Worm (Caenorhabditis elegans) whole organism, L4 larva: Measurements from ENCODE around the gene nlp-78.
A peak's percentile ranks its signal among the peaks of the same experiment; 100 is the strongest.

Experiments used
- F10B5.3 ChIP-seq: sonication (generic microtip); optimal IDR thresholded peaks from 2 replicates; lab custom pipeline; 2016; ENCODE audit warnings: mild to moderate bottlenecking, missing genetic modification characterization, missing compliant biosample characterization
- F37D6.2 ChIP-seq: sonication (generic microtip); optimal IDR thresholded peaks from 2 replicates; lab custom pipeline; 2016; ENCODE audit warnings: mild to moderate bottlenecking, missing genetic modification characterization, missing compliant biosample characterization
- F44E2.7 ChIP-seq: fragments of 200-800 bp; sonication (Bioruptor generic); IDR thresholded peaks from 2 replicates; pipeline ENCODE4 v2.1.2; 2022; ENCODE audit warnings: missing genetic modification characterization, missing compliant biosample characterization
- T20F7.1 ChIP-seq: fragments of 200-800 bp; sonication (Bioruptor generic); optimal IDR thresholded peaks from 2 replicates; lab custom pipeline; 2018; ENCODE audit warnings: mild to moderate bottlenecking, missing genetic modification characterization, missing compliant biosample characterization
- Y105C5A.15 ChIP-seq: fragments of 200-800 bp; sonication (Bioruptor generic); IDR thresholded peaks from 2 replicates; pipeline ENCODE4 v1.3.6; 2022; ENCODE audit warnings: missing genetic modification characterization, missing compliant biosample characterization
- Y48G9A.11 ChIP-seq: fragments of 200-800 bp; sonication (Bioruptor generic); IDR thresholded peaks from 2 replicates; pipeline ENCODE4 v1.3.6; 2022; ENCODE audit warnings: missing genetic modification reagents, missing genetic modification characterization, missing compliant biosample characterization
- Y75B8A.6 ChIP-seq: fragments of 200-800 bp; sonication (Bioruptor generic); IDR thresholded peaks from 2 replicates; pipeline ENCODE4 v1.3.6; 2022; ENCODE audit warnings: missing genetic modification reagents, missing genetic modification characterization, missing compliant biosample characterization
- ZK546.5 ChIP-seq, 2 experiments: sonication (generic microtip); optimal IDR thresholded peaks; 2 replicates each; lab custom pipeline; 2017; ENCODE audit warnings: missing biosample characterization in 2 of 2, missing genetic modification characterization in 2 of 2
- aha-1 ChIP-seq: fragments of 150-350 bp; peaks from one replicate; lab custom pipeline; 2014; ENCODE audit warnings: missing biosample characterization, missing genetic modification characterization
- ama-1 ChIP-seq: fragments of 150-350 bp; optimal IDR thresholded peaks from 2 replicates; lab custom pipeline; 2014; ENCODE audit warnings: inconsistent platforms, mixed read lengths
- ceh-82 ChIP-seq: sonication (generic microtip); optimal IDR thresholded peaks from 2 replicates; lab custom pipeline; 2017; ENCODE audit warnings: missing biosample characterization, missing genetic modification characterization
- cey-2 ChIP-seq: sonication (generic microtip); optimal IDR thresholded peaks from 3 replicates; lab custom pipeline; 2017; ENCODE audit warnings: missing genetic modification characterization, mild to moderate bottlenecking, missing compliant biosample characterization, antibody characterized with exemption, borderline replicate concordance; ENCODE audit not compliant: insufficient read depth
- ctbp-1 ChIP-seq: fragments of 200-800 bp; sonication (Bioruptor generic); IDR thresholded peaks from 2 replicates; pipeline ENCODE4 v1.3.6; 2022; ENCODE audit warnings: missing genetic modification reagents, missing genetic modification characterization, missing compliant biosample characterization
- daf-12 ChIP-seq: fragments of 150-350 bp; optimal IDR thresholded peaks from 2 replicates; lab custom pipeline; 2014; ENCODE audit warnings: missing biosample characterization, missing genetic modification reagents, missing genetic modification characterization
- daf-16 ChIP-seq, 3 experiments: sonication (generic microtip); optimal IDR thresholded peaks; 2 replicates each; lab custom pipeline; 2016 to 2017; ENCODE audit warnings: missing genetic modification characterization in 3 of 3, missing genetic modification reagents in 3 of 3, mild to moderate bottlenecking in 2 of 3, missing compliant biosample characterization in 2 of 3, missing biosample characterization in 1 of 3, moderate library complexity in 1 of 3
- daf-19 ChIP-seq: fragments of 200-800 bp; sonication (Bioruptor generic); conservative IDR thresholded peaks from 2 replicates; pipeline ENCODE4 v1.3.6; 2022; ENCODE audit warnings: missing genetic modification characterization, missing compliant biosample characterization
- daf-8 ChIP-seq: fragments of 200-800 bp; sonication (Bioruptor generic); IDR thresholded peaks from 2 replicates; pipeline ENCODE4 v1.3.6; 2022; ENCODE audit warnings: missing genetic modification characterization, missing compliant biosample characterization
- dmd-6 ChIP-seq: fragments of 200-800 bp; sonication (Bioruptor generic); IDR thresholded peaks from 2 replicates; pipeline ENCODE4 v1.3.6; 2022; ENCODE audit warnings: missing genetic modification reagents, missing genetic modification characterization, missing compliant biosample characterization
- dmd-9 ChIP-seq: fragments of 200-800 bp; sonication (Bioruptor generic); IDR thresholded peaks from 2 replicates; pipeline ENCODE4 v1.3.6; 2022; ENCODE audit warnings: missing genetic modification reagents, missing genetic modification characterization, missing compliant biosample characterization
- fos-1 ChIP-seq: fragments of 150-350 bp; optimal IDR thresholded peaks from 2 replicates; lab custom pipeline; 2014; ENCODE audit warnings: missing biosample characterization, missing genetic modification characterization
- gei-8 ChIP-seq: fragments of 200-800 bp; sonication (Bioruptor generic); optimal IDR thresholded peaks from 2 replicates; lab custom pipeline; 2018; ENCODE audit warnings: mild to moderate bottlenecking, missing genetic modification characterization, missing compliant biosample characterization
- hif-1 ChIP-seq, 2 experiments: sonication (generic microtip); optimal IDR thresholded peaks; 2 replicates each; lab custom pipeline; 2016 to 2017; ENCODE audit warnings: missing compliant biosample characterization in 2 of 2, missing genetic modification characterization in 2 of 2, missing genetic modification reagents in 2 of 2, missing genotype in 2 of 2, mild to moderate bottlenecking in 1 of 2
- hlh-11 ChIP-seq: fragments of 200-800 bp; sonication (Bioruptor generic); optimal IDR thresholded peaks from 2 replicates; lab custom pipeline; 2018; ENCODE audit warnings: mild to moderate bottlenecking, missing genetic modification characterization, missing compliant biosample characterization
- hlh-30 ChIP-seq: sonication (generic microtip); optimal IDR thresholded peaks from 2 replicates; lab custom pipeline; 2017; ENCODE audit warnings: antibody characterized with exemption, mild to moderate bottlenecking, missing genetic modification characterization, missing compliant biosample characterization; ENCODE audit not compliant: insufficient read depth
- lin-1 ChIP-seq: fragments of 200-800 bp; sonication (Bioruptor generic); IDR thresholded peaks from 2 replicates; pipeline ENCODE4 v1.3.6; 2022; ENCODE audit warnings: missing genetic modification reagents, missing genetic modification characterization, missing compliant biosample characterization
- lin-13 ChIP-seq: fragments of 150-350 bp; optimal IDR thresholded peaks from 2 replicates; lab custom pipeline; 2014; ENCODE audit warnings: missing biosample characterization, missing genetic modification reagents, missing genetic modification characterization
- lin-15B ChIP-seq: fragments of 150-350 bp; sonication (generic microtip); optimal IDR thresholded peaks from 3 replicates; lab custom pipeline; 2014; ENCODE audit warnings: missing biosample characterization, missing genetic modification characterization
- mdl-1 ChIP-seq, 2 experiments: fragments of 150-350 bp in 1 of 2; sonication (generic microtip) in 1 of 2; optimal IDR thresholded peaks; 2 replicates each; lab custom pipeline; 2014 to 2017; ENCODE audit warnings: missing biosample characterization in 2 of 2, missing genetic modification characterization in 2 of 2
- mdt-29 ChIP-seq: fragments of 200-800 bp; sonication (Bioruptor generic); IDR thresholded peaks from 2 replicates; pipeline ENCODE4 v1.3.6; 2022; ENCODE audit warnings: missing genetic modification reagents, missing genetic modification characterization, missing compliant biosample characterization
- mep-1 ChIP-seq: fragments of 150-350 bp; sonication (generic microtip); optimal IDR thresholded peaks from 3 replicates; lab custom pipeline; 2014; ENCODE audit warnings: missing biosample characterization, missing genetic modification characterization
- mxl-3 ChIP-seq: fragments of 200-800 bp; sonication (Bioruptor generic); optimal IDR thresholded peaks from 2 replicates; lab custom pipeline; 2018; ENCODE audit warnings: mild to moderate bottlenecking, missing genetic modification characterization, missing compliant biosample characterization
- nhr-102 ChIP-seq: sonication (generic microtip); optimal IDR thresholded peaks from 2 replicates; lab custom pipeline; 2016; ENCODE audit warnings: mild to moderate bottlenecking, missing genetic modification characterization, moderate library complexity, missing compliant biosample characterization
- nhr-11 ChIP-seq: fragments of 150-350 bp; optimal IDR thresholded peaks from 2 replicates; lab custom pipeline; 2014; ENCODE audit warnings: missing biosample characterization, missing genetic modification characterization
- nhr-111 ChIP-seq: fragments of 200-800 bp; sonication (Bioruptor generic); optimal IDR thresholded peaks from 2 replicates; lab custom pipeline; 2018; ENCODE audit warnings: mild to moderate bottlenecking, missing genetic modification characterization, missing compliant biosample characterization
- nhr-237 ChIP-seq: sonication (generic microtip); optimal IDR thresholded peaks from 2 replicates; lab custom pipeline; 2017; ENCODE audit warnings: missing biosample characterization, missing genetic modification characterization
- nhr-25 ChIP-seq: sonication (generic microtip); optimal IDR thresholded peaks from 2 replicates; lab custom pipeline; 2017; ENCODE audit warnings: missing genetic modification characterization, mild to moderate bottlenecking, missing compliant biosample characterization, antibody characterized with exemption, moderate library complexity, borderline replicate concordance; ENCODE audit not compliant: insufficient read depth
- nhr-28 ChIP-seq: fragments of 150-350 bp; optimal IDR thresholded peaks from 2 replicates; lab custom pipeline; 2014; ENCODE audit warnings: missing biosample characterization, missing genetic modification characterization
- nhr-42 ChIP-seq: fragments of 200-800 bp; sonication (Bioruptor generic); IDR thresholded peaks from 2 replicates; pipeline ENCODE4 v1.3.6; 2022; ENCODE audit warnings: missing genetic modification characterization, missing compliant biosample characterization
- nhr-6 ChIP-seq: fragments of 150-350 bp; optimal IDR thresholded peaks from 2 replicates; lab custom pipeline; 2014; ENCODE audit warnings: missing biosample characterization, missing genetic modification characterization
- nhr-77 ChIP-seq: fragments of 150-350 bp; optimal IDR thresholded peaks from 2 replicates; lab custom pipeline; 2014; ENCODE audit warnings: missing biosample characterization, missing genetic modification characterization
- pqm-1 ChIP-seq: sonication (generic microtip); optimal IDR thresholded peaks from 2 replicates; lab custom pipeline; 2017; ENCODE audit warnings: missing biosample characterization, missing genetic modification characterization
- rbr-2 ChIP-seq: sonication (generic microtip); optimal IDR thresholded peaks from 2 replicates; lab custom pipeline; 2016; ENCODE audit warnings: missing genotype, missing genetic modification characterization, missing compliant biosample characterization
- skn-1 ChIP-seq: fragments of 150-350 bp; optimal IDR thresholded peaks from 2 replicates; lab custom pipeline; 2014; ENCODE audit warnings: missing biosample characterization, missing genetic modification characterization
- tra-1 ChIP-seq: fragments of 200-800 bp; sonication (Bioruptor generic); IDR thresholded peaks from 2 replicates; pipeline ENCODE4 v1.3.6; 2022; ENCODE audit warnings: missing genetic modification reagents, missing genetic modification characterization, missing compliant biosample characterization
- unc-62 ChIP-seq, 3 experiments: fragments of 150-350 bp in 1 of 3; sonication (generic microtip); optimal IDR thresholded peaks in 2 of 3; peaks in 1 of 3; 1 replicate in 1 of 3; 2 replicates in 2 of 3; lab custom pipeline; 2014 to 2017; ENCODE audit warnings: missing biosample characterization in 3 of 3, missing genetic modification characterization in 3 of 3, missing genetic modification reagents in 3 of 3, missing genotype in 1 of 3
- vab-7 ChIP-seq: fragments of 200-800 bp; sonication (Bioruptor generic); IDR thresholded peaks from 2 replicates; pipeline ENCODE4 v1.3.6; 2022; ENCODE audit warnings: missing genetic modification reagents, missing genetic modification characterization, missing compliant biosample characterization
- zfp-2 ChIP-seq: sonication (generic microtip); optimal IDR thresholded peaks from 2 replicates; lab custom pipeline; 2016; ENCODE audit warnings: mild to moderate bottlenecking, missing genetic modification characterization, missing compliant biosample characterization
- ztf-11 ChIP-seq: fragments of 150-350 bp; optimal IDR thresholded peaks from 2 replicates; lab custom pipeline; 2014; ENCODE audit warnings: missing biosample characterization, missing genetic modification characterization

nlp-78 gene

DNA sequence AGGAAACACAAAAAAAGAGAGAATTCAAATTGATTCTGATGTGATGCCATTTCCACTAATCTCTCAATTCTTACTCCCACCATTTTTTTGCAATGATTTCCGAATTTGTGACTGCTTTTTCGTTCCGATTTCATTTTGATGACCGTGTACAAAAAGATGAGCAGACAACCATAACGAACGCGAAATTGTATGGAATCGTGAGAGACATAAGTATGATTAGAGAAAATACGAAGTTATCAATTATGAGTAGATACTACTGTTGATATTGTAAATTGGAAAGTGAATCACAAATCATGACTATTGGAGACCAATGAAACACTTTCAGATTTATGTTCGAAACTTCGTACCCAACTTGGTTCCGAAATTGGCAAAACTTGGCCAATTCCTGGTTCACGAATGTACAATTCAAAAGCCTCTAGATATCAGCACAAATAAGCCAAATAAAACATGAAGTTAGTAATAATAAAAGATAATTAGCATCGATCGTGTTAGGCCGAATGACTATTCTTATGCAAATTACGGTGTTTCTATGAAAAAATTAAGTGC lies 24.4 kb upstream of the nlp-78 start:
- TF ChIP-seq mdt-29 (GFP tag; lab: Robert Waterston, UW) (no peak), lin-15B (no peak), mxl-3 (peak; percentile 13), fos-1 (tag; lab: Kevin White, UChicago) (no peak), nhr-77 (tag; lab: Kevin White, UChicago) (peak; percentile 3), ceh-82 (tag; lab: Kevin White, UChicago) (no peak), dmd-6 (GFP tag; lab: Robert Waterston, UW) (peak; percentile 52; the same call in 1 of the 2 replicates), hlh-11 (tag; lab: Kevin White, UChicago) (peak; percentile 58), skn-1 (tag; lab: Kevin White, UChicago) (no peak), unc-62 (GFP tag; optimal IDR thresholded peaks at IDR 0.05 in 1 of 2; lab: Kevin White, UChicago) (peak in 1 of 2 experiments; percentile 91), unc-62 (tag; optimal IDR thresholded peaks at IDR 0.05; lab: Kevin White, UChicago) (no peak), daf-16 (GFP tag; optimal IDR thresholded peaks at IDR 0.05; lab: Kevin White, UChicago) (no peak), daf-16 (tag; optimal IDR thresholded peaks at IDR 0.05; lab: Kevin White, UChicago) (peak; percentile 34), hif-1 (tag; optimal IDR thresholded peaks at IDR 0.05; lab: Kevin White, UChicago) (no peak), mep-1 (tag; lab: Kevin White, UChicago) (peak; percentile 14), nhr-28 (tag; lab: Kevin White, UChicago) (peak; percentile 89), ztf-11 (no peak), ZK546.5 (tag; optimal IDR thresholded peaks at IDR 0.05; lab: Kevin White, UChicago) (no peak), aha-1 (tag; lab: Kevin White, UChicago) (no peak), nhr-111 (GFP tag; lab: Kevin White, UChicago) (no peak), lin-1 (GFP tag; lab: Robert Waterston, UW) (peak; percentile 26; the same call in 1 of the 2 replicates), Y75B8A.6 (GFP tag; lab: Robert Waterston, UW) (no peak), lin-13 (GFP tag; lab: Kevin White, UChicago) (no peak), F44E2.7 (GFP tag; lab: Robert Waterston, UW) (no peak), pqm-1 (tag; lab: Kevin White, UChicago) (peak; percentile 84), dmd-9 (GFP tag; lab: Robert Waterston, UW) (no peak)

DNA sequence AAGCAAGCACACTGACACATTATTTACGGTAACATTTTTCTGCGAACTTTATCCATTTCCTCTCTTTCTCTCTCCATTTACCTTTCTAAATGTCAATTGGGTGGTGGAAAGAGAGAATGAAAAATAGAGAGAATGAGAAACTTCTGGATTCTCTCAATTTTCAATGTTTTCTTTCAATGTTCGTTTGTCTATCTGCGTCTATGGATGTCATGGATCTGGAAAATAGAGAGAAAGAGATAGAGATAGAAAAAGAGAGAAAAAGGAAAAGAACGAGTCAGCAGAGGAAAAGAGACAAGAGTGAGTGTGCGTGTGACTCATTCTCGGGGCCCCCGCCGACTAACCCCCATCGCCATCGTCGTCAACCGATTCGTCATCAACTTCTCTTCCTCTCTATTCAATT lies 23.1 kb upstream of the nlp-78 start, which contains the start of gene jun-1:
Gene jun-1 (plus strand): TSS at position 307 of the 400 bp plus-strand sequence.
- TF ChIP-seq nhr-6 (tag; lab: Kevin White, UChicago), result peak; percentile 92
- peak; percentile 94 for TF ChIP-seq nhr-11
- no peak for TF ChIP-seq vab-7 (GFP tag; lab: Robert Waterston, UW)
- peak; percentile 95 for TF ChIP-seq hlh-30 (tag; lab: Kevin White, UChicago)
- no peak for TF ChIP-seq Y48G9A.11 (GFP tag; lab: Robert Waterston, UW)
- TF ChIP-seq rbr-2, result peak; percentile 83
- TF ChIP-seq cey-2 (tag; lab: Kevin White, UChicago), result peak; percentile 44
- TF ChIP-seq daf-8 (GFP tag; lab: Robert Waterston, UW), result no peak
- TF ChIP-seq ama-1 (lab: Kevin White, UChicago), result no peak
- peak; percentile 25 for TF ChIP-seq nhr-237 (tag; lab: Kevin White, UChicago)
- peak; percentile 39 for TF ChIP-seq ctbp-1 (GFP tag; lab: Robert Waterston, UW)
- TF ChIP-seq daf-19 (GFP tag; lab: Robert Waterston, UW), result no peak
- peak; percentile 71 for TF ChIP-seq T20F7.1 (GFP tag; lab: Kevin White, UChicago)
- no peak for TF ChIP-seq nhr-42 (GFP tag; lab: Robert Waterston, UW)
- peak; percentile 89 for TF ChIP-seq nhr-28 (tag; lab: Kevin White, UChicago)
- TF ChIP-seq gei-8 (GFP tag; lab: Kevin White, UChicago), result no peak
- TF ChIP-seq Y105C5A.15 (GFP tag; lab: Robert Waterston, UW), result no peak
- peak; percentile 93 for TF ChIP-seq nhr-77 (tag; lab: Kevin White, UChicago)
- TF ChIP-seq nhr-102 (tag; lab: Kevin White, UChicago), result peak; percentile 46
- peak in 1 of 2 experiments; percentile 57 for TF ChIP-seq hif-1 (tag; optimal IDR thresholded peaks at IDR 0.05; lab: Kevin White, UChicago)
- peak; percentile 38 for TF ChIP-seq F37D6.2 (tag; lab: Kevin White, UChicago)
- no peak for TF ChIP-seq daf-12
- TF ChIP-seq zfp-2 (tag; lab: Kevin White, UChicago), result no peak
- TF ChIP-seq lin-15B, result no peak
- TF ChIP-seq F10B5.3 (tag; lab: Kevin White, UChicago), result no peak
- TF ChIP-seq mdl-1 (tag; optimal IDR thresholded peaks at IDR 0.05; lab: Kevin White, UChicago), result peak in 1 of 2 experiments; percentile 72
- peak; percentile 60; the same call in 1 of the 2 replicates for TF ChIP-seq tra-1 (GFP tag; lab: Robert Waterston, UW)
- 0 out of 2 replicates have a peak, but pooled peaks have one; percentile 40 for TF ChIP-seq mdt-29 (GFP tag; lab: Robert Waterston, UW)
- peak; percentile 45 for TF ChIP-seq nhr-25 (tag; lab: Kevin White, UChicago)
